Fruit fly (Drosophila melanogaster) whole organism, pupa: ENCODE measurements around the gene CG5194.

Experiments
- CG12605 ChIP-seq: fragments of 200-800 bp; sonication (Bioruptor generic); IDR thresholded peaks from 2 replicates; pipeline ENCODE4 v1.3.6; 2022; ENCODE audit warnings: missing biosample characterization, missing genetic modification characterization
- CG13204 ChIP-seq: fragments of 200-800 bp; sonication (Bioruptor generic); optimal IDR thresholded peaks from 2 replicates; lab custom pipeline; 2018; ENCODE audit warnings: missing biosample characterization, mild to moderate bottlenecking, missing genetic modification characterization, moderate library complexity
- CG14655 ChIP-seq: fragments of 200-800 bp; sonication (Bioruptor generic); optimal IDR thresholded peaks from 3 replicates; lab custom pipeline; 2017; ENCODE audit warnings: mild to moderate bottlenecking, missing biosample characterization, missing genetic modification reagents, missing genetic modification characterization
- CG8301 ChIP-seq: fragments of 200-800 bp; sonication (Bioruptor generic); optimal IDR thresholded peaks from 2 replicates; lab custom pipeline; 2018; ENCODE audit warnings: missing biosample characterization, mild to moderate bottlenecking, missing genetic modification characterization
- D1 ChIP-seq: fragments of 200-800 bp; sonication (Bioruptor generic); optimal IDR thresholded peaks from 2 replicates; lab custom pipeline; 2018; ENCODE audit warnings: missing biosample characterization, mild to moderate bottlenecking, missing genetic modification characterization, moderate library complexity
- Pif1A ChIP-seq: fragments of 200-800 bp; sonication (Bioruptor generic); optimal IDR thresholded peaks from 3 replicates; lab custom pipeline; 2016; ENCODE audit warnings: missing biosample characterization, missing genetic modification characterization
- fd96Ca ChIP-seq: fragments of 200-800 bp; sonication (Bioruptor generic); IDR thresholded peaks from 3 replicates; pipeline ENCODE4 v1.3.6; 2022; ENCODE audit warnings: missing biosample characterization, missing genetic modification characterization

DNA sequence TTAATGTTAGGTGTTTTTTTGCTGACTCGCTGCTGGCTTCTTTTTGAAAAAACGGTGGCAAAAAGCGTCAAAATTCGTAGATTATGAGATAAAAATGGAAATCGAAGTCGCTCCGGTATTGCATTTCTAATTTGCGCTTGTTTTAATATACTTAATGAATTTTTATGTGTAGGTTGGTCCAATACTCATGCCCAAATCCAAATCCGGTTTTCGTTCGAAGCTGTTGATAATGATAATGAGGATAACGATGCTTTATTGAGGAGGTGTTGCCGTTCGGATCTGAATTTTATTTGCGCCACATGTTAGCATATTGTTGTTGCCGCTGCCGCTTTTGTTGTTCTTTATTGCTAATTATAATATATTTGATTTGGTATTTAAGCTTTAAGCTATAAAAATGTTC lies 36.6 kb upstream of the CG5194 start:
- no peak for TF ChIP-seq CG12605 (GFP tag; lab: Robert Waterston, UW)
- no peak for TF ChIP-seq Pif1A
- TF ChIP-seq CG8301 (tag; lab: Kevin White, UChicago), result no peak
- no peak for TF ChIP-seq fd96Ca
- TF ChIP-seq D1, result no peak
- TF ChIP-seq CG13204, result no peak
- no peak for TF ChIP-seq CG14655 (GFP tag; lab: Kevin White, UChicago)
